Fruit fly (Drosophila melanogaster) whole organism, pupa: ENCODE results near the gene Glt.

ENCODE experiments used
- CG17806 ChIP-seq: fragments of 200-800 bp; sonication (Bioruptor generic); optimal IDR thresholded peaks from 2 replicates; lab custom pipeline; 2018; ENCODE audit warnings: missing biosample characterization, mild to moderate bottlenecking, missing genetic modification characterization, moderate library complexity
- CG34367 ChIP-seq: fragments of 200-800 bp; sonication (Bioruptor generic); optimal IDR thresholded peaks from 2 replicates; lab custom pipeline; 2018; ENCODE audit warnings: missing biosample characterization, mild to moderate bottlenecking, missing genetic modification characterization
- CG4496 ChIP-seq: fragments of 200-800 bp; sonication (Bioruptor generic); IDR thresholded peaks from 3 replicates; pipeline ENCODE4 v1.3.6; 2022; ENCODE audit warnings: missing biosample characterization, missing genetic modification characterization
- D1 ChIP-seq: fragments of 200-800 bp; sonication (Bioruptor generic); optimal IDR thresholded peaks from 2 replicates; lab custom pipeline; 2018; ENCODE audit warnings: missing biosample characterization, mild to moderate bottlenecking, missing genetic modification characterization, moderate library complexity
- EcR ChIP-seq: fragments of 200-800 bp; sonication (Bioruptor generic); optimal IDR thresholded peaks from 3 replicates; lab custom pipeline; 2019; ENCODE audit warnings: missing biosample characterization, missing genetic modification characterization, mild to moderate bottlenecking, moderate library complexity, missing genetic modification reagents

DNA sequence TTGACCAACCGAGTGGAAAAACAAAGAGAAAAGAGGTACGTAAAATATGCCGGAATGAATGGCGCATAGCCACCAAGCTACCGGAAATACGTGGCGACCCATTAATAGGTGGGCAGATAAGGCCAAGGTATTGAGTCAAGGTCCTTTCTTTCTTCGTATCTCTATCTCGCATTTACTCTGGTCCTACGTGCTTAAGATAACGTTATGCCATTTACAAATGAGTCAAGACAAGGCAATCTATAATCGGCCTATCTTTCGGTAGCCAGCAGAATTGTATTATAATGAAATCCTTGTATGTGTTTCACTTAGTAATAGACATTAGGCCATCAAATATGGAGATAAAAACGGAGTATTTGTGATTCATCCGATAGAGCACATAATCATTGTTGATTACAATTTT, 43.9 kb downstream of the Glt start:
- TF ChIP-seq CG17806 (tag; lab: Kevin White, UChicago) (no peak), CG4496 (GFP tag; lab: Robert Waterston, UW) (no peak), D1 (tag; lab: Kevin White, UChicago) (no peak), EcR (peak; percentile 3), CG34367 (tag; lab: Kevin White, UChicago) (no peak)
